Fruit fly (Drosophila melanogaster) whole organism, pupa: ENCODE measurements around the gene CkIIalpha-i3.
A peak's percentile ranks its signal among the peaks of the same experiment; 100 is the strongest.

Experiments used
- CG10348 ChIP-seq: fragments of 200-800 bp; sonication (Bioruptor generic); IDR thresholded peaks from 2 replicates; pipeline ENCODE4 v1.3.6; 2022; ENCODE audit warnings: missing biosample characterization, missing genetic modification characterization
- CG12605 ChIP-seq: fragments of 200-800 bp; sonication (Bioruptor generic); IDR thresholded peaks from 2 replicates; pipeline ENCODE4 v1.3.6; 2022; ENCODE audit warnings: missing biosample characterization, missing genetic modification characterization
- CG13204 ChIP-seq: fragments of 200-800 bp; sonication (Bioruptor generic); optimal IDR thresholded peaks from 2 replicates; lab custom pipeline; 2018; ENCODE audit warnings: missing biosample characterization, mild to moderate bottlenecking, missing genetic modification characterization, moderate library complexity
- CG14655 ChIP-seq: fragments of 200-800 bp; sonication (Bioruptor generic); optimal IDR thresholded peaks from 3 replicates; lab custom pipeline; 2017; ENCODE audit warnings: mild to moderate bottlenecking, missing biosample characterization, missing genetic modification reagents, missing genetic modification characterization
- CG15710 ChIP-seq: fragments of 200-800 bp; sonication (Bioruptor generic); optimal IDR thresholded peaks from 2 replicates; lab custom pipeline; 2018; ENCODE audit warnings: missing biosample characterization, mild to moderate bottlenecking, missing genetic modification characterization, moderate library complexity
- CG17806 ChIP-seq: fragments of 200-800 bp; sonication (Bioruptor generic); optimal IDR thresholded peaks from 2 replicates; lab custom pipeline; 2018; ENCODE audit warnings: missing biosample characterization, mild to moderate bottlenecking, missing genetic modification characterization, moderate library complexity
- CG32121 ChIP-seq: fragments of 200-800 bp; sonication (Bioruptor generic); IDR thresholded peaks from 2 replicates; pipeline ENCODE4 v1.3.6; 2022; ENCODE audit warnings: missing biosample characterization, missing genetic modification characterization
- CG34367 ChIP-seq: fragments of 200-800 bp; sonication (Bioruptor generic); optimal IDR thresholded peaks from 2 replicates; lab custom pipeline; 2018; ENCODE audit warnings: missing biosample characterization, mild to moderate bottlenecking, missing genetic modification characterization
- CG4496 ChIP-seq: fragments of 200-800 bp; sonication (Bioruptor generic); IDR thresholded peaks from 3 replicates; pipeline ENCODE4 v1.3.6; 2022; ENCODE audit warnings: missing biosample characterization, missing genetic modification characterization
- CG8159 ChIP-seq: fragments of 200-800 bp; sonication (Bioruptor generic); optimal IDR thresholded peaks from 3 replicates; lab custom pipeline; 2018; ENCODE audit warnings: missing biosample characterization, mild to moderate bottlenecking, missing genetic modification characterization, moderate library complexity
- CG8301 ChIP-seq: fragments of 200-800 bp; sonication (Bioruptor generic); optimal IDR thresholded peaks from 2 replicates; lab custom pipeline; 2018; ENCODE audit warnings: missing biosample characterization, mild to moderate bottlenecking, missing genetic modification characterization
- CG9948 ChIP-seq: fragments of 200-800 bp; sonication (Bioruptor generic); optimal IDR thresholded peaks from 2 replicates; lab custom pipeline; 2018; ENCODE audit warnings: missing biosample characterization, mild to moderate bottlenecking, missing genetic modification characterization, moderate library complexity
- D1 ChIP-seq: fragments of 200-800 bp; sonication (Bioruptor generic); optimal IDR thresholded peaks from 2 replicates; lab custom pipeline; 2018; ENCODE audit warnings: missing biosample characterization, mild to moderate bottlenecking, missing genetic modification characterization, moderate library complexity
- EcR ChIP-seq: fragments of 200-800 bp; sonication (Bioruptor generic); optimal IDR thresholded peaks from 3 replicates; lab custom pipeline; 2019; ENCODE audit warnings: missing biosample characterization, missing genetic modification characterization, mild to moderate bottlenecking, moderate library complexity, missing genetic modification reagents
- Ets98B ChIP-seq: fragments of 200-800 bp; sonication (Bioruptor generic); IDR thresholded peaks from 2 replicates; pipeline ENCODE4 v1.3.6; 2022; ENCODE audit warnings: missing biosample characterization, missing genetic modification characterization
- Pif1A ChIP-seq: fragments of 200-800 bp; sonication (Bioruptor generic); optimal IDR thresholded peaks from 3 replicates; lab custom pipeline; 2016; ENCODE audit warnings: missing biosample characterization, missing genetic modification characterization
- Pif1B ChIP-seq: fragments of 200-800 bp; sonication (Bioruptor generic); optimal IDR thresholded peaks from 3 replicates; lab custom pipeline; 2016; ENCODE audit warnings: missing biosample characterization, missing genetic modification characterization
- Snoo ChIP-seq: fragments of 200-800 bp; sonication (Bioruptor generic); optimal IDR thresholded peaks from 3 replicates; lab custom pipeline; 2017; ENCODE audit warnings: missing biosample characterization, mild to moderate bottlenecking, missing genetic modification characterization, inconsistent platforms
- fd96Ca ChIP-seq: fragments of 200-800 bp; sonication (Bioruptor generic); IDR thresholded peaks from 3 replicates; pipeline ENCODE4 v1.3.6; 2022; ENCODE audit warnings: missing biosample characterization, missing genetic modification characterization
- gl ChIP-seq: fragments of 200-800 bp; sonication (Bioruptor generic); optimal IDR thresholded peaks from 2 replicates; lab custom pipeline; 2018; ENCODE audit warnings: missing biosample characterization, mild to moderate bottlenecking, missing genetic modification characterization
- rn ChIP-seq: fragments of 200-800 bp; sonication (Bioruptor generic); IDR thresholded peaks from 2 replicates; pipeline ENCODE4 v1.3.6; 2022; ENCODE audit warnings: missing biosample characterization, missing genetic modification characterization

Gene CkIIalpha-i3

dm6 chr3L:729345-729744, 18.9 kb upstream of the CkIIalpha-i3 start:
- no peak for TF ChIP-seq CG8301 (tag; lab: Kevin White, UChicago)
- TF ChIP-seq fd96Ca (GFP tag; lab: Robert Waterston, UW), result no peak
- TF ChIP-seq CG14655 (GFP tag; lab: Kevin White, UChicago), result no peak
- peak; percentile 0 for TF ChIP-seq CG9948 (tag; lab: Kevin White, UChicago)
- peak; percentile 9 for TF ChIP-seq CG17806 (tag; lab: Kevin White, UChicago)
- TF ChIP-seq CG13204 (GFP tag; lab: Kevin White, UChicago), result no peak
- TF ChIP-seq Ets98B, result no peak
- TF ChIP-seq gl (tag; lab: Kevin White, UChicago), result no peak
- TF ChIP-seq CG8159 (tag; lab: Kevin White, UChicago), result no peak
- no peak for TF ChIP-seq CG10348 (GFP tag; lab: Robert Waterston, UW)
- TF ChIP-seq EcR, result no peak
- peak; percentile 32 for TF ChIP-seq Snoo (tag; lab: Kevin White, UChicago)
- no peak for TF ChIP-seq CG32121
- no peak for TF ChIP-seq CG12605
- TF ChIP-seq rn, result no peak
- TF ChIP-seq CG15710, result no peak
- TF ChIP-seq D1, result no peak
- no peak for TF ChIP-seq Pif1B (GFP tag; lab: Kevin White, UChicago)
- TF ChIP-seq CG34367, result no peak
- TF ChIP-seq Pif1A (GFP tag; lab: Kevin White, UChicago), result no peak
- no peak for TF ChIP-seq CG4496 (GFP tag; lab: Robert Waterston, UW)

dm6 chr3L:728579-728978, 18.2 kb upstream of the CkIIalpha-i3 start:
- TF ChIP-seq Snoo (tag; lab: Kevin White, UChicago) (no peak), CG8159 (tag; lab: Kevin White, UChicago) (peak; percentile 13), CG17806 (tag; lab: Kevin White, UChicago) (no peak), EcR (no peak), Pif1A (GFP tag; lab: Kevin White, UChicago) (no peak), CG14655 (GFP tag; lab: Kevin White, UChicago) (no peak), Pif1B (GFP tag; lab: Kevin White, UChicago) (no peak), CG34367 (no peak)

dm6 chr3L:727874-728273, 17.5 kb upstream of the CkIIalpha-i3 start:
- TF ChIP-seq Ets98B (no peak), CG34367 (peak; percentile 19), CG8159 (tag; lab: Kevin White, UChicago) (peak; percentile 47), EcR (no peak), CG9948 (tag; lab: Kevin White, UChicago) (peak; percentile 30), CG8301 (tag; lab: Kevin White, UChicago) (no peak), CG10348 (GFP tag; lab: Robert Waterston, UW) (no peak), CG32121 (no peak), CG15710 (peak; percentile 31), Snoo (tag; lab: Kevin White, UChicago) (peak; percentile 72), Pif1B (GFP tag; lab: Kevin White, UChicago) (peak; percentile 40), CG12605 (no peak), CG13204 (GFP tag; lab: Kevin White, UChicago) (no peak), Pif1A (GFP tag; lab: Kevin White, UChicago) (peak; percentile 46), rn (no peak), gl (tag; lab: Kevin White, UChicago) (no peak), CG4496 (GFP tag; lab: Robert Waterston, UW) (no peak), CG17806 (tag; lab: Kevin White, UChicago) (peak; percentile 64), D1 (no peak), fd96Ca (GFP tag; lab: Robert Waterston, UW) (no peak), CG14655 (GFP tag; lab: Kevin White, UChicago) (no peak)

dm6 chr3L:727190-727589, 16.8 kb upstream of the CkIIalpha-i3 start:
- no peak for TF ChIP-seq CG13204 (GFP tag; lab: Kevin White, UChicago)
- TF ChIP-seq gl (tag; lab: Kevin White, UChicago), result no peak
- no peak for TF ChIP-seq rn
- TF ChIP-seq CG8301 (tag; lab: Kevin White, UChicago), result no peak
- TF ChIP-seq CG34367, result no peak
- peak; percentile 56 for TF ChIP-seq Snoo (tag; lab: Kevin White, UChicago)
- TF ChIP-seq CG14655 (GFP tag; lab: Kevin White, UChicago), result no peak
- TF ChIP-seq fd96Ca (GFP tag; lab: Robert Waterston, UW), result no peak
- no peak for TF ChIP-seq EcR
- peak; percentile 18 for TF ChIP-seq Pif1A (GFP tag; lab: Kevin White, UChicago)
- no peak for TF ChIP-seq CG12605
- no peak for TF ChIP-seq CG4496 (GFP tag; lab: Robert Waterston, UW)
- no peak for TF ChIP-seq D1
- no peak for TF ChIP-seq CG17806 (tag; lab: Kevin White, UChicago)

dm6 chr3L:726486-727180, 16.2 kb upstream of the CkIIalpha-i3 start:
- TF ChIP-seq D1 (no peak), CG10348 (GFP tag; lab: Robert Waterston, UW) (no peak), CG14655 (GFP tag; lab: Kevin White, UChicago) (no peak), Snoo (tag; lab: Kevin White, UChicago) (no peak), Ets98B (no peak), Pif1B (GFP tag; lab: Kevin White, UChicago) (no peak), CG32121 (no peak), EcR (no peak), CG17806 (tag; lab: Kevin White, UChicago) (no peak), Pif1A (GFP tag; lab: Kevin White, UChicago) (no peak), CG8159 (tag; lab: Kevin White, UChicago) (no peak), gl (tag; lab: Kevin White, UChicago) (no peak), CG8301 (tag; lab: Kevin White, UChicago) (no peak), CG4496 (GFP tag; lab: Robert Waterston, UW) (no peak), CG34367 (no peak)
